Fruit fly (Drosophila melanogaster): ENCODE data around the gene CG7142.

DNA sequence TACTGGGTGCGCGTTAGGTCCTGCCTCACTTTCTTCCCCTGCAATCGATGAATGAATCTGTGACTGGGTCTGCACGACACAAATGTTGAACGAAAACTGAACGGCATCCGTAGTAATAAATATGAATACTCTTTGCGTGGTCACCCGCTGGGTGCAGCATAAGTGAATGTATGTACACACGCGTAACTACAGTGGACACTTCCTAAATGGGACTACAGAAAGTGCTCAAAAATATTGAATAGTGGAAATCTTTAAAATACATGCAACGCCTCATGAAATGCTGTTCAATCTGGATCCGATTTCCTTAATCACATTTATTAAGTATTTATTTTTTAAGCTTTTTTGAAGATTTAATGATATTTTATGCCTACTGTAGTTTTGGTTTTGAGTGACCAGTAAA is 49.5 kb upstream of the CG7142 start, which contains the start of gene naz:
- TF ChIP-seq CG10348 (GFP tag; IDR thresholded peaks at IDR 0.05) (no peak), Snoo (tag; optimal IDR thresholded peaks at IDR 0.05) (no peak), EcR (GFP tag; optimal IDR thresholded peaks at IDR 0.05) (no peak)
